Fruit fly (Drosophila melanogaster) whole organism, prepupa: Measurements from ENCODE around the gene CG33490.

Experiments used
- Blimp-1 ChIP-seq: fragments of 200-800 bp; sonication (Bioruptor generic); optimal IDR thresholded peaks from 3 replicates; lab custom pipeline; 2017; ENCODE audit warnings: missing biosample characterization, missing genetic modification characterization, mild to moderate bottlenecking, moderate library complexity, missing genetic modification reagents
- CG10669 ChIP-seq: fragments of 200-800 bp; sonication (Bioruptor generic); optimal IDR thresholded peaks from 3 replicates; lab custom pipeline; 2018; ENCODE audit warnings: missing biosample characterization, mild to moderate bottlenecking, missing genetic modification characterization, moderate library complexity
- CG11762 ChIP-seq: fragments of 200-800 bp; sonication (Bioruptor generic); optimal IDR thresholded peaks from 3 replicates; lab custom pipeline; 2016; ENCODE audit warnings: missing biosample characterization, missing genetic modification characterization; ENCODE audit not compliant: insufficient read depth
- CG11902 ChIP-seq: fragments of 200-800 bp; sonication (Bioruptor generic); optimal IDR thresholded peaks from 3 replicates; lab custom pipeline; 2016; ENCODE audit warnings: missing biosample characterization, missing genetic modification characterization
- CG15336 ChIP-seq: fragments of 200-800 bp; sonication (Bioruptor generic); IDR thresholded peaks from 2 replicates; pipeline ENCODE4 v1.3.6; 2022; ENCODE audit warnings: missing biosample characterization, missing genetic modification characterization
- CG1621 ChIP-seq: fragments of 200-800 bp; sonication (Bioruptor generic); optimal IDR thresholded peaks from 3 replicates; lab custom pipeline; 2018; ENCODE audit warnings: missing biosample characterization, mild to moderate bottlenecking, missing genetic modification characterization
- CG3032 ChIP-seq: fragments of 200-800 bp; optimal IDR thresholded peaks from 2 replicates; lab custom pipeline; 2019; ENCODE audit warnings: missing biosample characterization, mild to moderate bottlenecking, missing genetic modification characterization, moderate library complexity
- CG32006 ChIP-seq: fragments of 200-800 bp; sonication (Bioruptor generic); optimal IDR thresholded peaks from 3 replicates; lab custom pipeline; 2017; ENCODE audit warnings: missing biosample characterization, mild to moderate bottlenecking, missing genetic modification characterization
- CG34406 ChIP-seq: fragments of 200-800 bp; sonication (Bioruptor generic); optimal IDR thresholded peaks from 3 replicates; lab custom pipeline; 2016; ENCODE audit warnings: missing biosample characterization, missing genetic modification characterization
- CG3919 ChIP-seq: fragments of 200-800 bp; sonication (Bioruptor generic); optimal IDR thresholded peaks from 3 replicates; lab custom pipeline; 2016; ENCODE audit warnings: missing biosample characterization, missing genetic modification characterization
- CG4318 ChIP-seq: fragments of 200-800 bp; sonication (Bioruptor generic); optimal IDR thresholded peaks from 3 replicates; lab custom pipeline; 2017; ENCODE audit warnings: missing biosample characterization, mild to moderate bottlenecking, missing genetic modification characterization
- CG6276 ChIP-seq: fragments of 200-800 bp; sonication (Bioruptor generic); optimal IDR thresholded peaks from 2 replicates; lab custom pipeline; 2017; ENCODE audit warnings: missing biosample characterization, mild to moderate bottlenecking, missing genetic modification characterization
- CG6792 ChIP-seq: fragments of 200-800 bp; sonication (Bioruptor generic); optimal IDR thresholded peaks from 3 replicates; lab custom pipeline; 2016; ENCODE audit warnings: missing biosample characterization, missing genetic modification characterization
- CG6854 ChIP-seq: fragments of 200-800 bp; sonication (Bioruptor generic); optimal IDR thresholded peaks from 2 replicates; lab custom pipeline; 2017; ENCODE audit warnings: missing biosample characterization, mild to moderate bottlenecking, missing genetic modification characterization
- CG8119 ChIP-seq: fragments of 200-800 bp; sonication (Bioruptor generic); IDR thresholded peaks from 3 replicates; pipeline ENCODE4 v1.3.6; 2022; ENCODE audit warnings: missing biosample characterization, missing genetic modification characterization
- CG8319 ChIP-seq: fragments of 200-800 bp; sonication (Bioruptor generic); optimal IDR thresholded peaks from 3 replicates; lab custom pipeline; 2016; ENCODE audit warnings: missing biosample characterization, missing genetic modification characterization
- Eip78C ChIP-seq: fragments of 200-800 bp; sonication (Bioruptor generic); peaks from one replicate; lab custom pipeline; 2016; ENCODE audit warnings: missing biosample characterization, missing genetic modification characterization
- Eip93F ChIP-seq: fragments of 200-800 bp; sonication (Bioruptor generic); optimal IDR thresholded peaks from 2 replicates; lab custom pipeline; 2016; ENCODE audit warnings: missing biosample characterization, mild to moderate bottlenecking, missing genetic modification characterization
- Ets96B ChIP-seq: fragments of 200-800 bp; optimal IDR thresholded peaks from 2 replicates; lab custom pipeline; 2019; ENCODE audit warnings: missing biosample characterization, mild to moderate bottlenecking, missing genetic modification characterization, moderate library complexity
- OdsH ChIP-seq: fragments of 200-800 bp; sonication (Bioruptor generic); optimal IDR thresholded peaks from 3 replicates; lab custom pipeline; 2016; ENCODE audit warnings: missing biosample characterization, missing genetic modification characterization
- Smox ChIP-seq: fragments of 200-800 bp; sonication (Bioruptor generic); optimal IDR thresholded peaks from 3 replicates; lab custom pipeline; 2016; ENCODE audit warnings: missing biosample characterization, missing genetic modification characterization
- Sox14 ChIP-seq: fragments of 200-800 bp; sonication (Bioruptor generic); optimal IDR thresholded peaks from 3 replicates; lab custom pipeline; 2016; ENCODE audit warnings: missing biosample characterization, missing genetic modification characterization
- Sox15 ChIP-seq: fragments of 200-800 bp; sonication (Bioruptor generic); optimal IDR thresholded peaks from 3 replicates; lab custom pipeline; 2016; ENCODE audit warnings: missing biosample characterization, missing genetic modification characterization
- acj6 ChIP-seq: fragments of 200-800 bp; sonication (Bioruptor generic); optimal IDR thresholded peaks from 3 replicates; lab custom pipeline; 2016; ENCODE audit warnings: missing biosample characterization, missing genetic modification characterization
- cyc ChIP-seq: fragments of 200-800 bp; sonication (Bioruptor generic); optimal IDR thresholded peaks from 3 replicates; lab custom pipeline; 2016; ENCODE audit warnings: missing biosample characterization, missing genetic modification characterization
- dac ChIP-seq: fragments of 200-800 bp; sonication (Bioruptor generic); optimal IDR thresholded peaks from 2 replicates; lab custom pipeline; 2017; ENCODE audit warnings: missing biosample characterization, mild to moderate bottlenecking, missing genetic modification characterization
- dsx ChIP-seq: fragments of 200-800 bp; optimal IDR thresholded peaks from 3 replicates; lab custom pipeline; 2019; ENCODE audit warnings: missing biosample characterization, mild to moderate bottlenecking, missing genetic modification characterization, moderate library complexity; ENCODE audit not compliant: poor library complexity, severe bottlenecking
- eg ChIP-seq: fragments of 200-800 bp; sonication (Bioruptor generic); IDR thresholded peaks from 3 replicates; pipeline ENCODE4 v1.3.6; 2022; ENCODE audit warnings: missing biosample characterization, missing genetic modification characterization
- esn ChIP-seq: fragments of 200-800 bp; sonication (Bioruptor generic); optimal IDR thresholded peaks from 2 replicates; lab custom pipeline; 2016; ENCODE audit warnings: missing biosample characterization, mild to moderate bottlenecking, missing genetic modification characterization, moderate library complexity
- fd59A ChIP-seq: fragments of 200-800 bp; sonication (Bioruptor generic); optimal IDR thresholded peaks from 2 replicates; lab custom pipeline; 2017; ENCODE audit warnings: missing biosample characterization, mild to moderate bottlenecking, missing genetic modification characterization, missing genetic modification reagents
- fkh ChIP-seq: fragments of 200-800 bp; sonication (Bioruptor generic); optimal IDR thresholded peaks from 3 replicates; lab custom pipeline; 2017; ENCODE audit warnings: missing biosample characterization, mild to moderate bottlenecking, missing genetic modification characterization, moderate library complexity
- pdm3 ChIP-seq: fragments of 200-800 bp; sonication (Bioruptor generic); optimal IDR thresholded peaks from 3 replicates; lab custom pipeline; 2016; ENCODE audit warnings: missing biosample characterization, missing genetic modification characterization
- spab ChIP-seq: fragments of 200-800 bp; sonication (Bioruptor generic); optimal IDR thresholded peaks from 2 replicates; lab custom pipeline; 2017; ENCODE audit warnings: missing biosample characterization, mild to moderate bottlenecking, missing genetic modification characterization, missing genetic modification reagents
- svp ChIP-seq: fragments of 200-800 bp; sonication (Bioruptor generic); peaks from one replicate; lab custom pipeline; 2016; ENCODE audit warnings: missing biosample characterization, missing genetic modification characterization
- topi ChIP-seq: fragments of 200-800 bp; sonication (Bioruptor generic); optimal IDR thresholded peaks from 3 replicates; lab custom pipeline; 2016; ENCODE audit warnings: missing biosample characterization, missing genetic modification characterization

The CG33490 gene

DNA sequence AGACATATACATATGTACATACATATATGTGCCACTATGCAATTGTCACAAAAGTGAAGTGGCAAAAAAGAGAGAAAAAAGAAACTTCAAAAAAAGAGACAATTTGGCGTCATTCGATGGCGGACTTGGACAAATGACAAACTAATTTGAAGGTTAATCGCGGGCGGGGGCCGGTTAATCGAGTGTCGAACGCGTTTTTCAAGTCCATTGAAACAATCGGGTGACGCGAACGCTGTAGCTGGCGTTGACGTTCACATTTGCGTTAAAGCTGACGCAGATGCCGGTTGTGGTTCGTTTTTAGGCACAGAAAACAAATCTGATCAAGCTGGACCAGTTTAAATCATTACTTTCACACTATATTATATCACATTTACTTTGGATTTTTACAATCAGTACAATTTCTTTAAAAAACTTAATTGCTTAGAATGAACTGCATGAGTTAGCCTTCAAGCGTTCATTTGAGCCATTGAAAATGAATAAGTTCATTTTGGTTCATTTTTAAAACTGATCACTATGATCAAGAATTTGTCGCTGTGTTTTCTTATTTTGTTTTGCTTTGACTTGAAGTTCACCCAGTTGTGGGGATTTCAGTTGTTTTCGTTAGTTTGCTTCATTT, 40.7 kb downstream of the CG33490 start (continued):
- peak; percentile 26 for TF ChIP-seq CG11762 (GFP tag; lab: Kevin White, UChicago)
- no peak for TF ChIP-seq fd59A (GFP tag; lab: Kevin White, UChicago)
- peak; percentile 79 for TF ChIP-seq Eip78C (GFP tag; lab: Kevin White, UChicago)
- no peak for TF ChIP-seq spab (GFP tag; lab: Kevin White, UChicago)
- TF ChIP-seq fkh (GFP tag; lab: Kevin White, UChicago): no peak
- peak; percentile 77 for TF ChIP-seq svp (GFP tag; lab: Kevin White, UChicago)
- TF ChIP-seq pdm3 (GFP tag; lab: Kevin White, UChicago): peak; percentile 69
- no peak for TF ChIP-seq Ets96B (tag; lab: Kevin White, UChicago)
- TF ChIP-seq eg (GFP tag; lab: Robert Waterston, UW): no peak
- no peak for TF ChIP-seq CG6854
- TF ChIP-seq CG10669 (GFP tag; lab: Kevin White, UChicago): no peak
- peak; percentile 10 for TF ChIP-seq CG4318 (GFP tag; lab: Kevin White, UChicago)
- peak; percentile 47 for TF ChIP-seq Sox14 (GFP tag; lab: Kevin White, UChicago)
- TF ChIP-seq Sox15 (GFP tag; lab: Kevin White, UChicago): no peak
- no peak for TF ChIP-seq dsx (GFP tag; lab: Kevin White, UChicago)
- peak; percentile 19 for TF ChIP-seq dac (GFP tag; lab: Kevin White, UChicago)
- peak; percentile 61 for TF ChIP-seq Smox
- TF ChIP-seq CG6792: peak; percentile 33
- TF ChIP-seq esn (GFP tag; lab: Kevin White, UChicago): peak; percentile 73
- TF ChIP-seq CG3919 (GFP tag; lab: Kevin White, UChicago): peak; percentile 22
- peak; percentile 59 for TF ChIP-seq CG32006 (GFP tag; lab: Kevin White, UChicago)
- TF ChIP-seq CG8119 (GFP tag; lab: Robert Waterston, UW): peak; percentile 37; the same call in 2 of the 3 replicates
- peak; percentile 4 for TF ChIP-seq CG8319 (GFP tag; lab: Kevin White, UChicago)
- peak; percentile 46 for TF ChIP-seq acj6 (GFP tag; lab: Kevin White, UChicago)
- peak; percentile 42 for TF ChIP-seq OdsH
- no peak for TF ChIP-seq CG1621 (tag; lab: Kevin White, UChicago)
- TF ChIP-seq CG11902 (GFP tag; lab: Kevin White, UChicago): no peak
- peak; percentile 25 for TF ChIP-seq cyc

DNA sequence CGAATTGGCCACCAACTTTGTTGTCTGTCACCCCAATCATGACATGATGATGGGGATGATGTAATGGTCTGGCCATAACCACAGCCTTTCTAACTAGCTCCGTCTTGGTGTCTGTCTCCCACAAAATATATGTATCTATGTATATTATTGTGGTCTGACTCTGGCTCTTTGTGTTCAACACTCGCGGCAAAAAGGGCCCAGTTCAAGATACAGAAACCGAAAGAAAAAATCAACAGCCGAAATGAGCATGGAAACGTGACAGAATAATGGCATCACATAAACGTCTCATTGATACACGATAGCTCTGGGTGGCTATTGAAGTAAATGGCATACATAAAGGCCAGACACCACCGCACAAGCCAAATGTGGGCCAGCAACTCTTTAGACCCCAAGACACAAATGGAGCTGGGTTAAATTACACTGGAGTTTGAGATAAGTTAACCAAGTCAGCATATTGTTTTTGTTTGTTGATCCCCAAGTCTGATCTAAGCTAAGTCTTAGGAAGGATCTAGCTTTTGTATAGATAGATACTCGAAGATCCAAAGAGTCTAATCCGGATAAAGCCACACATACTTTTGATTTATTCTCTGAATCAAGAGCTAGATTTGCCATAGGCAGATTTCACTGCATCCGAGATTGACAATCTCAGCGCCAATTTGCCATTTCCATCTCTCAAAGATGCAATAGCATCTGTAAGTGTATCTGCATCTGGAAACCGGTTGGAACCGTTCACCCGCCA, 42.3 kb downstream of the CG33490 start:
- peak; percentile 28 for TF ChIP-seq CG6276
- peak; percentile 15; the same call in 1 of the 2 replicates for TF ChIP-seq CG15336 (GFP tag; lab: Robert Waterston, UW)
- no peak for TF ChIP-seq dsx (GFP tag; lab: Kevin White, UChicago)
- TF ChIP-seq CG32006 (GFP tag; lab: Kevin White, UChicago): peak; percentile 46
- TF ChIP-seq Eip78C (GFP tag; lab: Kevin White, UChicago): peak; percentile 56
- peak; percentile 7 for TF ChIP-seq CG3032 (tag; lab: Kevin White, UChicago)

dm6 chr3L:11531300-11531699, 43.2 kb downstream of the CG33490 start:
- TF ChIP-seq CG3919 (GFP tag; lab: Kevin White, UChicago): no peak
- no peak for TF ChIP-seq topi (GFP tag; lab: Kevin White, UChicago)
- TF ChIP-seq CG6854: no peak
- no peak for TF ChIP-seq CG34406
- peak; percentile 57 for TF ChIP-seq Eip78C (GFP tag; lab: Kevin White, UChicago)
- no peak for TF ChIP-seq Blimp-1 (GFP tag; lab: Kevin White, UChicago)
- peak; percentile 17 for TF ChIP-seq Sox14 (GFP tag; lab: Kevin White, UChicago)
- TF ChIP-seq Smox: no peak
- peak; percentile 20 for TF ChIP-seq Eip93F (GFP tag; lab: Kevin White, UChicago)
- peak; percentile 19 for TF ChIP-seq fkh (GFP tag; lab: Kevin White, UChicago)
